Worm (Caenorhabditis elegans) whole organism, early embryonic: ENCODE measurements around the gene emb-30.

Experiments used
- F13C5.2 ChIP-seq: sonication (generic microtip); optimal IDR thresholded peaks from 2 replicates; lab custom pipeline; 2017; ENCODE audit warnings: mild to moderate bottlenecking, missing genetic modification characterization, inconsistent platforms, missing compliant biosample characterization
- aly-1 ChIP-seq: sonication (generic microtip); optimal IDR thresholded peaks from 2 replicates; lab custom pipeline; 2016; ENCODE audit warnings: missing genetic modification characterization, missing compliant biosample characterization
- ama-1 ChIP-seq: fragments of 150-350 bp; optimal IDR thresholded peaks from 2 replicates; lab custom pipeline; 2014
- ceh-13 ChIP-seq: fragments of 200-800 bp; sonication (Bioruptor generic); optimal IDR thresholded peaks from 2 replicates; lab custom pipeline; 2018; ENCODE audit warnings: mild to moderate bottlenecking, missing genetic modification characterization, missing compliant biosample characterization
- ets-7 ChIP-seq: sonication (generic microtip); optimal IDR thresholded peaks from 2 replicates; lab custom pipeline; 2016; ENCODE audit warnings: missing genotype, missing genetic modification characterization, missing compliant biosample characterization
- hmg-4 ChIP-seq: fragments of 200-800 bp; sonication (Bioruptor generic); optimal IDR thresholded peaks from 2 replicates; lab custom pipeline; 2018; ENCODE audit warnings: mild to moderate bottlenecking, missing genetic modification characterization, missing compliant biosample characterization
- pes-1 ChIP-seq: fragments of 200-800 bp; sonication (Bioruptor generic); IDR thresholded peaks from 2 replicates; pipeline ENCODE4 v1.3.6; 2022; ENCODE audit warnings: missing genetic modification reagents, missing genetic modification characterization, missing compliant biosample characterization
- sea-1 ChIP-seq: fragments of 200-800 bp; sonication (Bioruptor generic); conservative IDR thresholded peaks from 2 replicates; pipeline ENCODE4 v1.3.6; 2022; ENCODE audit warnings: missing genetic modification characterization, missing compliant biosample characterization
- tbx-11 ChIP-seq: fragments of 200-800 bp; sonication (Bioruptor generic); IDR thresholded peaks from 2 replicates; pipeline ENCODE4 v1.3.6; 2022; ENCODE audit warnings: missing genetic modification characterization, missing compliant biosample characterization

ce11 chrIII:9449831-9450230 is 8.6 kb upstream of the emb-30 start, which contains the start of gene F54C8.6:
- TF ChIP-seq ama-1 (no peak), pes-1 (GFP tag; lab: Robert Waterston, UW) (no peak), sea-1 (GFP tag; lab: Robert Waterston, UW) (no peak), tbx-11 (GFP tag; lab: Robert Waterston, UW) (no peak), aly-1 (tag; lab: Kevin White, UChicago) (no peak), ceh-13 (GFP tag; lab: Kevin White, UChicago) (no peak), hmg-4 (GFP tag; lab: Kevin White, UChicago) (no peak), ets-7 (tag; lab: Kevin White, UChicago) (no peak), F13C5.2 (tag; lab: Kevin White, UChicago) (no peak)
